Fruit fly (Drosophila melanogaster): Measurements from ENCODE around the gene Cyp4ae1.

The Cyp4ae1 gene

DNA sequence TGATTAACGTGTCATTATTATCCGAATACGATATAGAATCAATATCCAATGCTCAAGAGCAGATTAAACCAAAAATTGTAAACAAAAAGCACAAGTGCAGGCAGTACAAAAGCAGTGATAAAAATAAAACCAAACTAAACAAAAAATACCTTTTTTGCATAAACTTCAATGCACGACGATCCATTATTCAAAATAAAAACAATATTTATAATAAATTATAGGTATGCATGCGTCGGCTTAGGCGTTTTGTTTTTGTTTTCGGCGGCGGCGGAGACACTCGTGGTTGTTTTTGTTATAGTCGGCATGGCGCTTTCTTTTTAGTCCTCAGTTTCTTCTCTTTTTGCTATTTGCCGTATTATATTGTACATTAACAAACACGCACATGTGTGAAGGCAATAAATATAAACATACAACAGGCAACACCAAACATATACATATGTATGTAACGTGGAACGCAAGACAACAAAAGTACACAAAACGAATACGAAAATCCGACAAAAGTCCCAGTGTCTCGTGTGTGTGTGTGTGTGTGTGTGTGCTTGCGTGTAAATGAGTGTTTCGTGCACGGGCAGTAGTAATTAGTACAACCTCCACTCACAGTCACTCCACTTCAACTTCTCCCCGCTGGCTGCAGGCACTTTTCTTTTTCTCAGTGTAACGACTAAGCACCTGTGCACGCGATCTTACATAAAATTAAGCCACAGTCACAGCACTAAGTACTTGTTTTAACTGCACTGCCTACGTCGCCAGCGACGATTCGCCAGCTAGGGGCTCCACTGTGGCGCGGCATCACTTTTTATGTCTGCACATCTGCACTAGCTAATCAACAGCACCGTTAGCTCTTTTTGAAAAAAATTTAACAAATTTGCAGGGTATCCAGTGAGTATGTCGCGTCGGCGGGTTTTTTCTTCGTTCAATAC is 42.7 kb upstream of the Cyp4ae1 start (continued):
- no peak for TF ChIP-seq Doc2 (GFP tag; IDR thresholded peaks at IDR 0.05)
- TF ChIP-seq dm (GFP tag; optimal IDR thresholded peaks at IDR 0.05): no peak
- TF ChIP-seq CG11093 (GFP tag; IDR thresholded peaks at IDR 0.05): 0 out of 3 replicates have a peak, but pooled peaks have one; percentile 45
- TF ChIP-seq nom (GFP tag; optimal IDR thresholded peaks at IDR 0.05): no peak
- no peak for TF ChIP-seq CG6175 (GFP tag; IDR thresholded peaks at IDR 0.05)
- no peak for TF ChIP-seq CG30020 (tag; optimal IDR thresholded peaks at IDR 0.05)
- no peak for TF ChIP-seq Chrac-16 (GFP tag; optimal IDR thresholded peaks at IDR 0.05)
- no peak for TF ChIP-seq CG1529 (GFP tag; optimal IDR thresholded peaks at IDR 0.05)
- peak; percentile 82 for TF ChIP-seq lov (optimal IDR thresholded peaks at IDR 0.05)
- TF ChIP-seq lov (GFP tag; IDR thresholded peaks at IDR 0.05): no peak
- no peak for TF ChIP-seq Spps (tag; optimal IDR thresholded peaks at IDR 0.05)
- TF ChIP-seq CG10979 (tag; optimal IDR thresholded peaks at IDR 0.05): no peak
- no peak for TF ChIP-seq Eip74EF (GFP tag; optimal IDR thresholded peaks at IDR 0.05)
- no peak for TF ChIP-seq kni (GFP tag; optimal IDR thresholded peaks at IDR 0.05)
- TF ChIP-seq wdn (GFP tag; IDR thresholded peaks at IDR 0.05): no peak
- no peak for TF ChIP-seq Dip2 (GFP tag; IDR thresholded peaks at IDR 0.05)
- no peak for TF ChIP-seq CG15073 (GFP tag; optimal IDR thresholded peaks at IDR 0.05)
- no peak for TF ChIP-seq CG12155 (GFP tag; optimal IDR thresholded peaks at IDR 0.05)
- TF ChIP-seq Camta (GFP tag; optimal IDR thresholded peaks at IDR 0.05): no peak
- TF ChIP-seq dati (GFP tag; IDR thresholded peaks at IDR 0.05): no peak
- no peak for TF ChIP-seq nau (GFP tag; optimal IDR thresholded peaks at IDR 0.05)
- peak; percentile 81 for TF ChIP-seq Ets65A (GFP tag)
- TF ChIP-seq so (GFP tag; IDR thresholded peaks at IDR 0.05): no peak
- no peak; the same call in 1 of the 2 replicates for TF ChIP-seq tna (GFP tag; IDR thresholded peaks at IDR 0.05; ENCODE audit: partially characterized antibody)
- no peak for TF ChIP-seq pros (GFP tag; optimal IDR thresholded peaks at IDR 0.05)
- peak; percentile 49 for TF ChIP-seq CG7372 (GFP tag; IDR thresholded peaks at IDR 0.05)
- peak; percentile 12 for TF ChIP-seq pb (GFP tag; optimal IDR thresholded peaks at IDR 0.05)
- peak; percentile 3 for TF ChIP-seq CG8388 (GFP tag; optimal IDR thresholded peaks at IDR 0.05)
- TF ChIP-seq CG9437 (GFP tag; optimal IDR thresholded peaks at IDR 0.05): peak; percentile 3
- no peak for TF ChIP-seq Neu2 (GFP tag; optimal IDR thresholded peaks at IDR 0.05; ENCODE audit: borderline replicate concordance)
- peak; percentile 65 for TF ChIP-seq maf-S (GFP tag; optimal IDR thresholded peaks at IDR 0.05)
- TF ChIP-seq bowl (GFP tag; IDR thresholded peaks at IDR 0.05): no peak
- no peak for TF ChIP-seq shn (GFP tag; optimal IDR thresholded peaks at IDR 0.05)
- no peak for TF ChIP-seq fru (optimal IDR thresholded peaks at IDR 0.05)
- TF ChIP-seq lola (GFP tag; optimal IDR thresholded peaks at IDR 0.05): peak in 1 of 3 experiments; percentile 21
- TF ChIP-seq CG2889 (GFP tag; IDR thresholded peaks at IDR 0.05): no peak
- TF ChIP-seq jing (GFP tag; optimal IDR thresholded peaks at IDR 0.05): no peak
- TF ChIP-seq fd64A (GFP tag; optimal IDR thresholded peaks at IDR 0.05): no peak
- no peak; the same call in 1 of the 2 replicates for TF ChIP-seq aop (GFP tag; IDR thresholded peaks at IDR 0.05)
- no peak for TF ChIP-seq CG3163 (GFP tag; optimal IDR thresholded peaks at IDR 0.05)
- TF ChIP-seq CG2199 (GFP tag; IDR thresholded peaks at IDR 0.05): no peak; the same call in 2 of the 3 replicates
- no peak for TF ChIP-seq CG7928 (GFP tag; optimal IDR thresholded peaks at IDR 0.05)
- peak; percentile 31 for TF ChIP-seq Sox102F (GFP tag; optimal IDR thresholded peaks at IDR 0.05)
- TF ChIP-seq HLHmδ (GFP tag; optimal IDR thresholded peaks at IDR 0.05): peak; percentile 11
- peak; percentile 31 for TF ChIP-seq CG9609 (GFP tag; optimal IDR thresholded peaks at IDR 0.05)
- no peak for TF ChIP-seq hkb (optimal IDR thresholded peaks at IDR 0.05)
- no peak; the same call in 1 of the 2 replicates for TF ChIP-seq hkb (GFP tag; IDR thresholded peaks at IDR 0.05)
- TF ChIP-seq CoRest (tag; optimal IDR thresholded peaks at IDR 0.05): peak; percentile 25
- TF ChIP-seq Hr39 (optimal IDR thresholded peaks at IDR 0.05): no peak
- no peak for TF ChIP-seq CG3838 (GFP tag; optimal IDR thresholded peaks at IDR 0.05)
